Worm (Caenorhabditis elegans): ENCODE data around the gene F14H12.7.

DNA sequence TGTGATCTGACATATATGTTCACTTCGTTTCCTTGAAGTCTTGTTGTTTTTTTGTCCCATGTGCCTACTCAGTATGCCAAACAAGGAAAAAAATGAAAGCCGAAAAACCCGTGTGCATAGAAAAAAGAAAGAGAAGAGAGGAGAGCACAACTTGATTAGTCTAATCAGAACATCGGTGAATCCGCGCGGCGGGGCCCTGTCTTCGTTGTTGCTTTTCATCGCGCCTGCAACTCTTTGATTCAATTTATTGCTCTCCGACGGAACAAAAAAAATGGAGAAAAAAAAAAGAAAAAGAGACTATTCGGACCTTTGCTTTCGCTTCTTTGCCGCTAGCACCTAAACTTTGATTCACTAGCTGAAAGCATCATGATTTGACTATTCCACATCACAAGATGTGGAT, 47.5 kb downstream of the F14H12.7 start:
- TF ChIP-seq hmbx-1 (tag; optimal IDR thresholded peaks at IDR 0.05) (no peak), B0310.2 (tag; optimal IDR thresholded peaks at IDR 0.05) (no peak), F13C5.2 (tag; optimal IDR thresholded peaks at IDR 0.05) (no peak)

All from whole organism, early embryonic.